Worm (Caenorhabditis elegans): ENCODE data around the gene W02A2.9.
A peak's percentile ranks its signal among the peaks of the same experiment; 100 is the strongest.

The W02A2.9 gene

ce11 chrIV:13347232-13347715, at the start of gene W02A2.9:
TSS of gene W02A2.9 (plus strand) at chrIV:13347665.
- TF ChIP-seq tab-1 (GFP tag; IDR thresholded peaks at IDR 0.05) (no peak), klf-2 (GFP tag; conservative IDR thresholded peaks at IDR 0.05) (no peak), flt-1 (GFP tag; IDR thresholded peaks at IDR 0.05) (no peak), ref-1 (GFP tag; conservative IDR thresholded peaks at IDR 0.05) (no peak), ztf-29 (GFP tag; IDR thresholded peaks at IDR 0.05) (no peak), ztf-23 (GFP tag; IDR thresholded peaks at IDR 0.05) (no peak)

DNA sequence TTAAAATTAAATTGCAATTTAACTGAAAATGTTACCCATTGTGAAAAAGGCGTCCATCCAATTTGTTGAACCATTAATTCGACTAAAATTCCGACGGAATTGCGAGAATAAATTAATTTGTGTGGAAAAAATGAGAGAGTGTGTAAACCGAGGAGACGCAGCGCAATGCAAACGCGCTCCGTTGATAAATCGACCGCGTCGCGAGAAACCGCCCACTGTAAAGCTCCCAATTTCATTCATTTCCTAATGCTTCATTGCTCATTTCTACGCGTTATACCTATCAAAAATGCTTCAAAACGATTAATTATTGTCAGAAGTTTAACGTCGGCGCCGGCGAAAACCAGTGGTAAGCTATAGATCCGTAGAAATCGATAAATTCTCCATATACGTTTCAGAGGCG, 49.7 kb upstream of the W02A2.9 start, which contains the start of the genes Y67H2A.2 and micu-1:
Gene Y67H2A.2 (minus strand): TSS at position 74 of the 400 bp plus-strand sequence.
Gene micu-1 (plus strand): TSS at position 181 of the 400 bp plus-strand sequence.
- TF ChIP-seq ref-1 (GFP tag; conservative IDR thresholded peaks at IDR 0.05) = no peak
- no peak for TF ChIP-seq flt-1 (GFP tag; IDR thresholded peaks at IDR 0.05)
- no peak for TF ChIP-seq med-1 (GFP tag; optimal IDR thresholded peaks at IDR 0.05; ENCODE audit: insufficient read depth)
- TF ChIP-seq tab-1 (GFP tag; IDR thresholded peaks at IDR 0.05) = peak; percentile 71; the same call in 1 of the 2 replicates
- TF ChIP-seq ztf-23 (GFP tag; IDR thresholded peaks at IDR 0.05) = peak; percentile 64; the same call in 1 of the 2 replicates

ce11 chrIV:13299648-13300047, 47.8 kb upstream of the W02A2.9 start:
- no peak for TF ChIP-seq ztf-23 (GFP tag; IDR thresholded peaks at IDR 0.05)
- no peak for TF ChIP-seq klf-2 (GFP tag; conservative IDR thresholded peaks at IDR 0.05)
- no peak for TF ChIP-seq tab-1 (GFP tag; IDR thresholded peaks at IDR 0.05)
- no peak for TF ChIP-seq ztf-29 (GFP tag; IDR thresholded peaks at IDR 0.05)
- TF ChIP-seq med-1 (GFP tag; optimal IDR thresholded peaks at IDR 0.05; ENCODE audit: insufficient read depth) = no peak
- no peak for TF ChIP-seq ref-1 (GFP tag; conservative IDR thresholded peaks at IDR 0.05)
- no peak for TF ChIP-seq flt-1 (GFP tag; IDR thresholded peaks at IDR 0.05)
- no peak for TF ChIP-seq T22C8.4 (GFP tag; IDR thresholded peaks at IDR 0.05)
- no peak for TF ChIP-seq cog-1 (tag; optimal IDR thresholded peaks at IDR 0.05)

- no peak for TF ChIP-seq ztf-29 (GFP tag; IDR thresholded peaks at IDR 0.05)
- no peak for TF ChIP-seq ztf-23 (GFP tag; IDR thresholded peaks at IDR 0.05)
- TF ChIP-seq med-1 (GFP tag; optimal IDR thresholded peaks at IDR 0.05; ENCODE audit: insufficient read depth) = no peak
- no peak for TF ChIP-seq T22C8.4 (GFP tag; IDR thresholded peaks at IDR 0.05)
- TF ChIP-seq ref-1 (GFP tag; conservative IDR thresholded peaks at IDR 0.05) = no peak
- no peak for TF ChIP-seq cog-1 (tag; optimal IDR thresholded peaks at IDR 0.05)
These were observed 47.4 kb upstream of the W02A2.9 start, which contains the start of gene kdp-1 for ce11 chrIV:13300109-13300508. TSS of gene kdp-1 (plus strand) at chrIV:13300188.

DNA sequence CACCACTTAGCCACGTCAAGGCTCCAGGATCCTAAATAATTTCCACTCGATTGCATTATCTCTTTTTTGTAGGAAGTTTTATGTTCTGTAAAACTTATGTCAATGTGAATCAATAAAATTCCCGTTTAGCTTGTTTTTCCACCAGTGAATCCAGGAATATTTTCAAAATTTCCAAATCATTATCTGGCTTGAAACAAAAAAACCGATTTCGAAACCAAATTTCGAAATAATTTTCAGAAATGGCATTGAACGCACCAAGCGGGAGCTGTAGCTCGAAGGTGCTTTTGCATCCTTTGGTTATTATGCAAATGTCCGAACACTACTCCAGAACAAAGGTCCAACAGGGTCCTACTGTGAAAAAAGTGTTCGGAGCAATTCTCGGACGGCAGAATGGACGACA, 46.9 kb upstream of the W02A2.9 start, which contains the start of gene csn-6:
Gene csn-6 (plus strand): TSS at position 234 of the 400 bp plus-strand sequence.
- no peak for TF ChIP-seq cog-1 (tag; optimal IDR thresholded peaks at IDR 0.05)
- no peak for TF ChIP-seq ref-1 (GFP tag; conservative IDR thresholded peaks at IDR 0.05)
- no peak for TF ChIP-seq flt-1 (GFP tag; IDR thresholded peaks at IDR 0.05)
- TF ChIP-seq ztf-29 (GFP tag; IDR thresholded peaks at IDR 0.05) = no peak
- TF ChIP-seq klf-2 (GFP tag; conservative IDR thresholded peaks at IDR 0.05) = no peak
- no peak for TF ChIP-seq ztf-23 (GFP tag; IDR thresholded peaks at IDR 0.05)
- no peak for TF ChIP-seq med-1 (GFP tag; optimal IDR thresholded peaks at IDR 0.05; ENCODE audit: insufficient read depth)
- TF ChIP-seq T22C8.4 (GFP tag; IDR thresholded peaks at IDR 0.05) = no peak

DNA sequence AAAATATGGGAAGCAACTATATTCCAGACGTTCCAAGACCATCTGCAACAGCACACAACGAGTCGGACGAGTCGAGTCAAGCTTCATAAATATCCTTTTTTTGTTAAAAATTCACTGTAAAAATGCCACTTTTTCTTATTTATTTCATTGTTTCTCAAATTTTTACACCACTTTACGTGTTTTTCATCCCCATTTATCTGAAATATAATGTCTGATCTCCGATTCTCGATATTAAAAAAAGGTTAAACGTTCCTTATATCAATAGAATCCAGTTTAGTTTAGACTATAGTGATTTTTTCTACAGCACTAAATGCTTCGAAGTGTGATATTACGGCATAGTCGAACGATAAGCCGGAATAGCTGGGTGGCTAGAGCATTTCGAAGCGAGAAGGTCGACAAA, 44.0 kb upstream of the W02A2.9 start, which contains the start of gene Y67H2A.7:
Gene Y67H2A.7 (plus strand): TSS at position 301 of the 400 bp plus-strand sequence.
- TF ChIP-seq med-1 (GFP tag; optimal IDR thresholded peaks at IDR 0.05; ENCODE audit: insufficient read depth) (no peak), flt-1 (GFP tag; IDR thresholded peaks at IDR 0.05) (no peak), klf-2 (GFP tag; conservative IDR thresholded peaks at IDR 0.05) (no peak), ref-1 (GFP tag; conservative IDR thresholded peaks at IDR 0.05) (no peak), cog-1 (tag; optimal IDR thresholded peaks at IDR 0.05) (no peak), T22C8.4 (GFP tag; IDR thresholded peaks at IDR 0.05) (no peak), ztf-29 (GFP tag; IDR thresholded peaks at IDR 0.05) (no peak), tab-1 (GFP tag; IDR thresholded peaks at IDR 0.05) (no peak), ztf-23 (GFP tag; IDR thresholded peaks at IDR 0.05) (no peak)

DNA sequence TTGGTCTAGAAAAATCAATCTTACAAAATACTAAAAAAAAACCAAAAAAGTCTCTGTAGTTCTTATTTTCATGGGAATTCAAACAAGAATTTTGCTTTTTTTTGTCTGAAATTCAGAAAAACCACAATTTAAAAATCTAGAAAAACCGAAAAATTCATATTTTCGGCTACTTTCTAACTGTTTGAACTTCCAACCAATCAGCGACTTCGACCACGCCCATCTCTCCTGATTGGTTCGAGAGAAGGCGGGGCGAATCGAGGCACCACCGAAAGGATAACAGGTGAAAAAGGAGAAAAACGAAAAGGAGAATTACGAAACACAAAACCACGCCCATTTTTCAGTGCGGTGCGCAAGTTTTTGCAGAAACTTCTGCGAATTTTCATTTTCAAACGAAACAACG, 42.7 kb upstream of the W02A2.9 start:
- TF ChIP-seq cog-1 (tag; optimal IDR thresholded peaks at IDR 0.05) = no peak
- no peak for TF ChIP-seq ztf-23 (GFP tag; IDR thresholded peaks at IDR 0.05)

- no peak for TF ChIP-seq ztf-23 (GFP tag; IDR thresholded peaks at IDR 0.05)
- TF ChIP-seq T22C8.4 (GFP tag; IDR thresholded peaks at IDR 0.05) = no peak
- TF ChIP-seq ztf-29 (GFP tag; IDR thresholded peaks at IDR 0.05) = no peak
- TF ChIP-seq tab-1 (GFP tag; IDR thresholded peaks at IDR 0.05) = no peak
- TF ChIP-seq klf-2 (GFP tag; conservative IDR thresholded peaks at IDR 0.05) = no peak
- TF ChIP-seq ref-1 (GFP tag; conservative IDR thresholded peaks at IDR 0.05) = no peak
These were observed 37.8 kb upstream of the W02A2.9 start for ce11 chrIV:13309636-13310035.

DNA sequence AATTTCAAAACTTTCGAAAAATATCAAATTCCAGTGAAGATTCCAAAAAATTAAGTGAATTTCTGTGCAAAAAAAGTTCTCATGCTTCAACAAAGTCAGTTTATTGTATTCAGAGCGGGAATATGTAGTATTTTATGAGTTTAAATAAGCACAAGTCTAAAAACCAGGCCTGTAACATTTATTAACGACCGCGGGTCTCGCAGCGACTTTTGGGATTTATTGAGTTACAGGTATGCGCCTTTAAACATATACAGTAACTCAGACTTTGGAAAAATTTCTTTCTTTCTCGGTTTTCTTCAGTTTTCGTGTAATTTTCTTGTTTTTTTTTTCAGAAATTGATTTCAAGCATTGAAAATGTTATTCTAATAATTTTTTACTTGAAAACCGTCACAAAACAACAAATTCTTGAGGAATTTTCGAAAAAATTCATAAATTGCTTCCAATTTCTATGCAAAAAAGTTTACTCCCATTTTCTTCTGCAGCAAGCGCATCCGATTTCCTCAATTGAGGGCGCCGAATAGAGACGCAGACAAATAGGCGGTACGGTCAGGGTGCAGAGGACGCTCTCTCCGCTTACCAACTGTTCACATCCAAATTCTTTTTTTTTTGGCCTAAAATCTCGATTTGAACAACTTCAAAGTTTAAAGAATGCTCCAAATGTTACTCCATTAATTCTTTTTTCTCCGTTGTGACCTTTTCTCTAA, 36.0 kb upstream of the W02A2.9 start:
- TF ChIP-seq T22C8.4 (GFP tag; IDR thresholded peaks at IDR 0.05) = no peak
- TF ChIP-seq ztf-23 (GFP tag; IDR thresholded peaks at IDR 0.05) = no peak
- TF ChIP-seq ztf-29 (GFP tag; IDR thresholded peaks at IDR 0.05) = no peak
- no peak for TF ChIP-seq med-1 (GFP tag; optimal IDR thresholded peaks at IDR 0.05; ENCODE audit: insufficient read depth)
- TF ChIP-seq cog-1 (tag; optimal IDR thresholded peaks at IDR 0.05) = no peak

DNA sequence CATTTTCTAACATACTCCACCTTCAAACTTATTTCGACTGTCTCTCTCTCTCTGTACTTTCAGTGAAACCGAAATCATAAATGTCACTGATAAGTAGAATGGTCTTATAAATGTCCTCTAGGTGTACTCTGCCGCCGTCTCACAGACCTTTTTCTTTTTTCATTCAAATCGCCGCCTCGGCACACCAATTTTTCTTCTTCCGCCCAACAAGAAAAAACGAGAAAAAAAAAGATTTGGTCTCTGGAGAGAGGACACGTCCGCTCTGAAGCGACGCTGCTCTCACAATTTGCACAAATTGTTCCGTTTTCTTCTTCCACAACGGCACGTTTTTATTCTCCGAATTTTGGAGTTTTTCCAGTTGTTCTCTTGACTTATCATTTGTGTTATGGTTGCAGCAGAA, 34.3 kb upstream of the W02A2.9 start:
- TF ChIP-seq ztf-23 (GFP tag; IDR thresholded peaks at IDR 0.05) (no peak), T22C8.4 (GFP tag; IDR thresholded peaks at IDR 0.05) (no peak), med-1 (GFP tag; optimal IDR thresholded peaks at IDR 0.05; ENCODE audit: insufficient read depth) (no peak), klf-2 (GFP tag; conservative IDR thresholded peaks at IDR 0.05) (no peak), cog-1 (tag; optimal IDR thresholded peaks at IDR 0.05) (no peak), ztf-29 (GFP tag; IDR thresholded peaks at IDR 0.05) (no peak), ref-1 (GFP tag; conservative IDR thresholded peaks at IDR 0.05) (no peak), tab-1 (GFP tag; IDR thresholded peaks at IDR 0.05) (no peak), flt-1 (GFP tag; IDR thresholded peaks at IDR 0.05) (no peak)

Data from whole organism, midembryonic.